Worm (Caenorhabditis elegans) whole organism, early embryonic: ENCODE results near the gene ZK84.1.
"Not testable (repeated sequence)": the region's sequence is repeated elsewhere in the genome, so short reads cannot be mapped to it uniquely, and the experiment has no call there.

Experiments used
- B0310.2 ChIP-seq: sonication (generic microtip); optimal IDR thresholded peaks from 2 replicates; lab custom pipeline; 2016; ENCODE audit warnings: mild to moderate bottlenecking, missing genetic modification characterization, missing compliant biosample characterization
- F13C5.2 ChIP-seq: sonication (generic microtip); optimal IDR thresholded peaks from 2 replicates; lab custom pipeline; 2017; ENCODE audit warnings: mild to moderate bottlenecking, missing genetic modification characterization, inconsistent platforms, missing compliant biosample characterization
- aly-1 ChIP-seq: sonication (generic microtip); optimal IDR thresholded peaks from 2 replicates; lab custom pipeline; 2016; ENCODE audit warnings: missing genetic modification characterization, missing compliant biosample characterization
- ama-1 ChIP-seq: fragments of 150-350 bp; optimal IDR thresholded peaks from 2 replicates; lab custom pipeline; 2014
- ceh-13 ChIP-seq: fragments of 200-800 bp; sonication (Bioruptor generic); optimal IDR thresholded peaks from 2 replicates; lab custom pipeline; 2018; ENCODE audit warnings: mild to moderate bottlenecking, missing genetic modification characterization, missing compliant biosample characterization
- ceh-36 ChIP-seq: sonication (generic microtip); optimal IDR thresholded peaks from 2 replicates; lab custom pipeline; 2016; ENCODE audit warnings: missing genetic modification characterization, inconsistent platforms, missing compliant biosample characterization
- ets-7 ChIP-seq: sonication (generic microtip); optimal IDR thresholded peaks from 2 replicates; lab custom pipeline; 2016; ENCODE audit warnings: missing genotype, missing genetic modification characterization, missing compliant biosample characterization
- flt-1 ChIP-seq: fragments of 200-800 bp; sonication (Bioruptor generic); IDR thresholded peaks from 2 replicates; pipeline ENCODE4 v1.3.6; 2022; ENCODE audit warnings: missing genetic modification characterization, missing compliant biosample characterization
- hmbx-1 ChIP-seq: sonication (generic microtip); optimal IDR thresholded peaks from 2 replicates; lab custom pipeline; 2016; ENCODE audit warnings: mild to moderate bottlenecking, missing genetic modification characterization, missing compliant biosample characterization
- hmg-4 ChIP-seq: fragments of 200-800 bp; sonication (Bioruptor generic); optimal IDR thresholded peaks from 2 replicates; lab custom pipeline; 2018; ENCODE audit warnings: mild to moderate bottlenecking, missing genetic modification characterization, missing compliant biosample characterization
- hnd-1 ChIP-seq: sonication (generic microtip); optimal IDR thresholded peaks from 2 replicates; lab custom pipeline; 2016; ENCODE audit warnings: missing genetic modification characterization, missing compliant biosample characterization
- pes-1 ChIP-seq: fragments of 200-800 bp; sonication (Bioruptor generic); IDR thresholded peaks from 2 replicates; pipeline ENCODE4 v1.3.6; 2022; ENCODE audit warnings: missing genetic modification reagents, missing genetic modification characterization, missing compliant biosample characterization
- scrt-1 ChIP-seq: fragments of 200-800 bp; sonication (Bioruptor generic); IDR thresholded peaks from 2 replicates; pipeline ENCODE4 v1.3.6; 2022; ENCODE audit warnings: missing genetic modification characterization, missing compliant biosample characterization
- sea-1 ChIP-seq: fragments of 200-800 bp; sonication (Bioruptor generic); conservative IDR thresholded peaks from 2 replicates; pipeline ENCODE4 v1.3.6; 2022; ENCODE audit warnings: missing genetic modification characterization, missing compliant biosample characterization
- tbx-11 ChIP-seq: fragments of 200-800 bp; sonication (Bioruptor generic); IDR thresholded peaks from 2 replicates; pipeline ENCODE4 v1.3.6; 2022; ENCODE audit warnings: missing genetic modification characterization, missing compliant biosample characterization
- tbx-37 ChIP-seq: fragments of 200-800 bp; sonication (Bioruptor generic); conservative IDR thresholded peaks from 2 replicates; pipeline ENCODE4 v1.3.6; 2022; ENCODE audit warnings: missing genetic modification reagents, missing genetic modification characterization, missing compliant biosample characterization
- tra-4 ChIP-seq: sonication (generic microtip); optimal IDR thresholded peaks from 2 replicates; lab custom pipeline; 2017; ENCODE audit warnings: missing genetic modification characterization, missing compliant biosample characterization

Gene ZK84.1

DNA sequence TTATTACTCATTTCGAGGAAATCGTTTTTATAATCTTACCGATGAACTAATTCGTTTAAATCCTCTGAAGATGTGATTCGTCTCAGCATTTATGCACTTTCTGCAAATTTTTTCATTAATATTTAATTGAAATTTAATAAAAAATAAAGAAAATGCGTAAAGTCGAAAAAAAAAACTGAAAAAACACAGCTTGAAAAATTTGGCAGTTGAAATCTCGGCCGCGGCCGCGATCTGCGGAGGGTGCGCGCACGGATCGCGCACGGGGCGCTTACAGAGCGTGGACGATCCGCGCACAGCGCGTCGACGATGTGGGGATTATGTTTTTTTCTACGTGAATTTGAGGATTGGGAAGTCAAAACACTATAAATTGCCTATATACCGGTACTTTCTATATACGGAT lies 11.6 kb upstream of the ZK84.1 start, which contains the start of gene ZK84.4:
Gene ZK84.4 (minus strand): TSS at position 101 of the 400 bp plus-strand sequence.
- TF ChIP-seq ceh-36; hnd-1 (tag; lab: Kevin White, UChicago); tbx-37 (GFP tag; lab: Robert Waterston, UW): not testable (repeated sequence)

DNA sequence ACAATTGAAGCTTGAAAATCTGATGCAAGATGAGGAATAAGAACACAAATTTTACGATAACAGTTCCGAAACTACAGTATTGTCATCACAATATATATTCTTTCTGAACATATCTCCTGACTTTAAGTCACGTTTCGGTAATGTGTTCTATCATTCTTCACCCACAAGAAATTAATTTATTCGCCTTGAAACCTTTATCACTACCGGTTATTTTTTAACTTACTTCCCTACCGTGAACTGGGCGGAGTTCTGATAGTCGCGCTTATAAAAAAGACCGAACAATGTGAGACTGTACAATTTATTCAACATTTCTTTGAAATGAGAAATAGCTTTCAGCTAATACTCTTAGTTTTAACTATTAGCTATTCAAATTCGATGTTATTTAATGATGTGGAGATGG lies 9.9 kb upstream of the ZK84.1 start, which contains the start of gene ins-20:
Gene ins-20 (plus strand): TSS at position 301 of the 400 bp plus-strand sequence.
- no peak for TF ChIP-seq B0310.2 (tag; lab: Kevin White, UChicago)
- TF ChIP-seq ceh-36, result no peak
- TF ChIP-seq ama-1 (lab: Kevin White, UChicago), result no peak

- TF ChIP-seq pes-1; hnd-1 (tag; lab: Kevin White, UChicago); flt-1 (GFP tag; lab: Robert Waterston, UW): not testable (repeated sequence)
Observed at ce11 chrII:6014057-6014456, 6.4 kb upstream of the ZK84.1 start, which contains the start of gene ZK84.2. Gene ZK84.2, plus strand, starts transcription at chrII:6014357.

- TF ChIP-seq pes-1, result no peak
- no peak for TF ChIP-seq flt-1 (GFP tag; lab: Robert Waterston, UW)
Observed at ce11 chrII:6016410-6016809, 4.0 kb upstream of the ZK84.1 start, which contains the start of gene ZK84.5. Gene ZK84.5, minus strand, starts transcription at chrII:6016510.

DNA sequence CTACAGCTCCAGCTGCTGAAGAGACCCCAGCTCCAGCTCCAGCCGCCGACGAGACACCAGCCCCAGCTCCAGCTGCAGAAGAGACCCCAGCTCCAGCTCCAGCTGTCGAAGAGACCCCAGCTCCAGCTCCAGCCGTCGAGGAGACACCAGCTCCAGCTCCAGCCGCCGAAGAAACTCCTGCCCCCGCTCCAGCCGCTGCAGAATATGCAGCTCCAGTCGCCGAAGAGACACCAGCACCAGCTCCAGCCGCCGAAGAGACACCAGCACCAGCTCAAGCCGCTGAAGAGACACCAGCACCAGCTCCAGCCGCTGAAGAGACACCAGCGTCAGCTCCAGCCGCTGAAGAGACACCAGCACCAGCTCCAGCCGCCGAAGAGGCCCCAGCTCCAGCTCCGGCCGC lies 2.1 kb downstream of the ZK84.1 start:
- no peak for TF ChIP-seq B0310.2 (tag; lab: Kevin White, UChicago)
- TF ChIP-seq hmg-4, result no peak
- TF ChIP-seq tra-4, result no peak
- peak; percentile 37 for TF ChIP-seq aly-1 (tag; lab: Kevin White, UChicago)
- TF ChIP-seq scrt-1, result no peak
- no peak for TF ChIP-seq pes-1
- no peak for TF ChIP-seq F13C5.2
- TF ChIP-seq ceh-13 (GFP tag; lab: Kevin White, UChicago), result no peak

- TF ChIP-seq ama-1 (lab: Kevin White, UChicago), result no peak
- TF ChIP-seq hnd-1 (tag; lab: Kevin White, UChicago), result no peak
- TF ChIP-seq hmg-4, result no peak
- TF ChIP-seq F13C5.2, result no peak
- no peak for TF ChIP-seq tbx-37 (GFP tag; lab: Robert Waterston, UW)
- TF ChIP-seq aly-1 (tag; lab: Kevin White, UChicago), result no peak
- TF ChIP-seq tra-4, result no peak
- TF ChIP-seq hmbx-1 (tag; lab: Kevin White, UChicago), result no peak
- TF ChIP-seq sea-1, result no peak
- no peak for TF ChIP-seq ets-7
- no peak for TF ChIP-seq pes-1
- TF ChIP-seq scrt-1, result no peak
- TF ChIP-seq B0310.2 (tag; lab: Kevin White, UChicago), result no peak
- TF ChIP-seq tbx-11 (GFP tag; lab: Robert Waterston, UW), result no peak
- no peak for TF ChIP-seq ceh-36
Observed at ce11 chrII:6024879-6025278, 4.4 kb downstream of the ZK84.1 start, which contains the start of gene R12C12.9. Gene R12C12.9, minus strand, starts transcription at chrII:6024979.

DNA sequence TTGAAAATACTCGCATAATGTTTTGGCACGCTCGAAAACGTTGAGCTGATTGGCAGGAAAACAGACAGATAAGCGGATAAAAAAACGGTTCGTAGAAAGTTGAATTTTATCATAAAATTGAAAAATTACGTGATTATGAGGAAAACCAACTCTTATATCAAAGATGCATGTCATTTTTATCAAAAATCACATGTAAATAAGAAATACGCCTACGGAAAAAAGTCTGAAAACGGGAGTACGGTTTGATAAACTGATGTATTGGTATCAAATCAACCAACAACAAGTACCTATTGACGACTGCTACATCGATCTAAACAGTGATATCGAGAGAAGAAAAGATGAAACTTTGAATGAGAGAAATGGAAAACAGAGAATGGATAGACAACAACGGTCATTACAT lies 5.2 kb downstream of the ZK84.1 start:
- TF ChIP-seq ceh-13 (GFP tag; lab: Kevin White, UChicago) (no peak), aly-1 (tag; lab: Kevin White, UChicago) (no peak), sea-1 (no peak), flt-1 (GFP tag; lab: Robert Waterston, UW) (no peak), scrt-1 (no peak), ceh-36 (no peak), F13C5.2 (no peak), tra-4 (no peak), hnd-1 (tag; lab: Kevin White, UChicago) (no peak), ama-1 (lab: Kevin White, UChicago) (no peak), B0310.2 (tag; lab: Kevin White, UChicago) (no peak)

DNA sequence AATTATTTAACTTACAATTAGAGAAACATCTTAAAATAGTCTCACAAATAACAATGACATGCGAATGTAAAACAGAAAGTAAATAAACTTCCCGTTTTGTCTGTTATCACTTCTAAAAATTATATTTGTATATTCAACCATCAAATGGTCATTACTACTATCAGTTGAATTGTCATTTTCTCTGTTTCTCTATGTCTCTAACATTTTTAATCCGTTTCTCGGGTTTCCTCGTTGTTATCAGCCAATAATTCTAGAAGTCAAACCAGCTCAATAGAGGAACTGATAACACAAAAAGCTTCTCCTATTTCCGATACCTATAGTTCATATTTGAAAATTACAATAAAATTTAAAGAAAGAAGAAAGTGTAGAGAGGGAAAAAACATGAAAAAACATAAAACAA lies 6.2 kb downstream of the ZK84.1 start:
- TF ChIP-seq pes-1 (no peak), scrt-1 (no peak), aly-1 (tag; lab: Kevin White, UChicago) (no peak), ceh-13 (GFP tag; lab: Kevin White, UChicago) (no peak), ets-7 (no peak), flt-1 (GFP tag; lab: Robert Waterston, UW) (no peak), tbx-37 (GFP tag; lab: Robert Waterston, UW) (no peak), tbx-11 (GFP tag; lab: Robert Waterston, UW) (no peak), hnd-1 (tag; lab: Kevin White, UChicago) (no peak), F13C5.2 (no peak), tra-4 (no peak), B0310.2 (tag; lab: Kevin White, UChicago) (no peak), sea-1 (no peak), hmg-4 (no peak), hmbx-1 (tag; lab: Kevin White, UChicago) (no peak), ceh-36 (no peak), ama-1 (lab: Kevin White, UChicago) (no peak)

DNA sequence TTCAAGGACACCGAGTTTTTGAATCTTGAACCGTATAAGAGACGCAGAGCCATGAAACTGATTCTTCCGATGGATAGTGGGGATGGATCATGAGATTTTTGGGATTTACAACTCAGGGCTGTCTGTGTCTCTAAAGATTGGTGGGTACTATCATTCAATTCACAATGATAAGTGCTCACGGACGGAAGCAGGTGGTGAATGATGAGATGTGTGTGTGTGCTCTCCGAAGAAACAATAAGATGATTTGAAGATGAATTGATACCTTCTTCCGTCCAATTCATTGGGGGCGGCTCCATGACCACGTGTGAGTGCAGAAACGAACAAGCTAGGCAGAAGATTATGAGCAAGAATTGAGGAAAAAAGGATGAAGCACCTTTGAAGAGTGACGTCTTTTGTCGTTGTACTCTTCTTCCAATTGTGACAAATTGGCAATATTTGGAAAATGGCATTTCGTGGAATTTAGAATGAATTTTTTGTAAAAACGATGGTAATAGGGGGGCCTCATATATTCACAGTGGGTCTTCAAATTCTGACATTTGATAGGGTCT lies 8.2 kb downstream of the ZK84.1 start:
- no peak for TF ChIP-seq ceh-36
